Fruit fly (Drosophila melanogaster) whole organism, embryonic: Measurements from ENCODE around the gene CG31089.

ENCODE experiments used
- Aef1 ChIP-seq: fragments of 200-800 bp; sonication (Bioruptor generic); IDR thresholded peaks from 3 replicates; pipeline ENCODE4 v1.3.6; 2022; ENCODE audit warnings: missing biosample characterization, missing genetic modification characterization
- Atf-2 ChIP-seq: fragments of 200-800 bp; sonication (Bioruptor generic); optimal IDR thresholded peaks from 2 replicates; lab custom pipeline; 2016; ENCODE audit warnings: missing biosample characterization, missing genetic modification characterization
- BtbVII ChIP-seq: fragments of 200-800 bp; sonication (Bioruptor generic); optimal IDR thresholded peaks from 3 replicates; lab custom pipeline; 2017; ENCODE audit warnings: missing biosample characterization, mild to moderate bottlenecking, missing genetic modification characterization
- CG10321 ChIP-seq: fragments of 200-800 bp; sonication (Bioruptor generic); IDR thresholded peaks from 2 replicates; pipeline ENCODE4 v1.3.6; 2022; ENCODE audit warnings: missing biosample characterization, missing genetic modification characterization
- CG10654 ChIP-seq: fragments of 200-800 bp; sonication (Bioruptor generic); optimal IDR thresholded peaks from 2 replicates; lab custom pipeline; 2016; ENCODE audit warnings: missing biosample characterization, missing genetic modification characterization
- CG11093 ChIP-seq: fragments of 200-800 bp; sonication (Bioruptor generic); IDR thresholded peaks from 3 replicates; pipeline ENCODE4 v1.3.6; 2022; ENCODE audit warnings: missing biosample characterization, missing genetic modification characterization
- CG11398 ChIP-seq: fragments of 200-800 bp; sonication (Bioruptor generic); optimal IDR thresholded peaks from 2 replicates; lab custom pipeline; 2016; ENCODE audit warnings: missing biosample characterization, missing genetic modification characterization
- CG11504 ChIP-seq: fragments of 200-800 bp; sonication (Bioruptor generic); optimal IDR thresholded peaks from 3 replicates; lab custom pipeline; 2019; ENCODE audit warnings: missing biosample characterization, mild to moderate bottlenecking, missing genetic modification characterization, moderate library complexity
- CG11723 ChIP-seq: fragments of 200-800 bp; sonication (Bioruptor generic); optimal IDR thresholded peaks from 2 replicates; lab custom pipeline; 2017; ENCODE audit warnings: missing biosample characterization, mild to moderate bottlenecking, missing genetic modification characterization
- CG12236 ChIP-seq: fragments of 200-800 bp; sonication (Bioruptor generic); optimal IDR thresholded peaks from 2 replicates; lab custom pipeline; 2016; ENCODE audit warnings: missing biosample characterization, missing genetic modification characterization
- CG12391 ChIP-seq: fragments of 200-800 bp; sonication (Bioruptor generic); optimal IDR thresholded peaks from 3 replicates; lab custom pipeline; 2018; ENCODE audit warnings: missing biosample characterization, mild to moderate bottlenecking, missing genetic modification characterization, moderate library complexity
- CG1603 ChIP-seq: fragments of 200-800 bp; sonication (Bioruptor generic); optimal IDR thresholded peaks from 2 replicates; lab custom pipeline; 2019; ENCODE audit warnings: missing biosample characterization, mild to moderate bottlenecking, missing genetic modification characterization, moderate library complexity
- CG17612 ChIP-seq: fragments of 200-800 bp; sonication (Bioruptor generic); IDR thresholded peaks from 2 replicates; pipeline ENCODE4 v1.3.6; 2022; ENCODE audit warnings: missing biosample characterization, missing genetic modification characterization
- CG3065 ChIP-seq: fragments of 200-800 bp; sonication (Bioruptor generic); optimal IDR thresholded peaks from 2 replicates; lab custom pipeline; 2016; ENCODE audit warnings: missing biosample characterization, missing genetic modification characterization
- CG4730 ChIP-seq: fragments of 200-800 bp; sonication (Bioruptor generic); IDR thresholded peaks from 2 replicates; pipeline ENCODE4 v1.3.6; 2022; ENCODE audit warnings: missing biosample characterization, missing genetic modification characterization
- CG9932 ChIP-seq: fragments of 200-800 bp; sonication (Bioruptor generic); IDR thresholded peaks from 2 replicates; pipeline ENCODE4 v1.3.6; 2022; ENCODE audit warnings: missing biosample characterization, missing genetic modification characterization
- D19A ChIP-seq: fragments of 200-800 bp; optimal IDR thresholded peaks from 3 replicates; lab custom pipeline; 2019; ENCODE audit warnings: missing biosample characterization, mild to moderate bottlenecking, missing genetic modification characterization, moderate library complexity
- Dbx ChIP-seq: fragments of 200-800 bp; sonication (Bioruptor generic); IDR thresholded peaks from 3 replicates; pipeline ENCODE4 v1.3.6; 2022; ENCODE audit warnings: missing biosample characterization, missing genetic modification characterization
- Dek ChIP-seq: fragments of 200-800 bp; sonication (Bioruptor generic); optimal IDR thresholded peaks from 3 replicates; lab custom pipeline; 2019; ENCODE audit warnings: missing biosample characterization, mild to moderate bottlenecking, missing genetic modification characterization, moderate library complexity
- Dfd ChIP-seq, 2 experiments: fragments of >200 bp; optimal IDR thresholded peaks; 2 replicates each; lab custom pipeline; 2017; ENCODE audit warnings: missing biosample characterization in 2 of 2, missing genetic modification characterization in 2 of 2
- Drgx ChIP-seq: fragments of 200-800 bp; sonication (Bioruptor generic); IDR thresholded peaks from 2 replicates; pipeline ENCODE4 v1.3.6; 2022; ENCODE audit warnings: missing biosample characterization, missing genetic modification characterization
- HmgD ChIP-seq: fragments of 200-800 bp; sonication (Bioruptor generic); optimal IDR thresholded peaks from 3 replicates; lab custom pipeline; 2016; ENCODE audit warnings: missing biosample characterization, missing genetic modification characterization
- Lim3 ChIP-seq: fragments of 200-800 bp; sonication (Bioruptor generic); IDR thresholded peaks from 2 replicates; pipeline ENCODE4 v1.3.6; 2022; ENCODE audit warnings: missing biosample characterization, missing genetic modification characterization
- Stat92E ChIP-seq, 3 experiments: fragments of >200 bp in 2 of 3; fragments of 200-800 bp in 1 of 3; sonication (Bioruptor generic) in 1 of 3; optimal IDR thresholded peaks; 2 replicates each; lab custom pipeline; 2017 to 2019; ENCODE audit warnings: missing biosample characterization in 3 of 3, missing genetic modification characterization in 3 of 3, mild to moderate bottlenecking in 1 of 3, moderate library complexity in 1 of 3
- TFAM ChIP-seq: fragments of 200-800 bp; sonication (Bioruptor generic); optimal IDR thresholded peaks from 2 replicates; lab custom pipeline; 2017; ENCODE audit warnings: missing biosample characterization, missing genetic modification characterization, inconsistent platforms
- ash1 ChIP-seq: fragments of 200-800 bp; sonication (Bioruptor generic); optimal IDR thresholded peaks from 2 replicates; lab custom pipeline; 2018; ENCODE audit warnings: missing biosample characterization, mild to moderate bottlenecking, missing genetic modification characterization
- croc ChIP-seq: fragments of 200-800 bp; sonication (Bioruptor generic); conservative IDR thresholded peaks from 3 replicates; pipeline ENCODE4 v1.3.6; 2022; ENCODE audit warnings: missing biosample characterization, missing genetic modification characterization
- cwo ChIP-seq: fragments of 200-800 bp; sonication (Bioruptor generic); optimal IDR thresholded peaks from 3 replicates; lab custom pipeline; 2017; ENCODE audit warnings: missing biosample characterization, missing genetic modification characterization, mild to moderate bottlenecking, moderate library complexity, missing genetic modification reagents
- gro ChIP-seq: fragments of 200-800 bp; sonication (Bioruptor generic); optimal IDR thresholded peaks from 2 replicates; lab custom pipeline; 2016; ENCODE audit warnings: missing biosample characterization, missing genetic modification characterization
- ind ChIP-seq: fragments of 200-800 bp; sonication (Bioruptor generic); optimal IDR thresholded peaks from 3 replicates; lab custom pipeline; 2016; ENCODE audit warnings: missing biosample characterization, missing genetic modification characterization
- kah ChIP-seq: fragments of 200-800 bp; sonication (Bioruptor generic); optimal IDR thresholded peaks from 2 replicates; lab custom pipeline; 2018; ENCODE audit warnings: missing biosample characterization, mild to moderate bottlenecking, missing genetic modification characterization
- knrl ChIP-seq: fragments of 200-800 bp; sonication (Bioruptor generic); IDR thresholded peaks from 3 replicates; pipeline ENCODE4 v1.3.6; 2022; ENCODE audit warnings: missing biosample characterization, missing genetic modification characterization; ENCODE audit not compliant: partially characterized antibody
- lab ChIP-seq: fragments of 200-800 bp; sonication (Bioruptor generic); optimal IDR thresholded peaks from 3 replicates; lab custom pipeline; 2017; ENCODE audit warnings: missing biosample characterization, missing genetic modification characterization, mild to moderate bottlenecking, moderate library complexity, missing genetic modification reagents
- mld ChIP-seq: fragments of 200-800 bp; sonication (Bioruptor generic); IDR thresholded peaks from 3 replicates; pipeline ENCODE4 v1.3.6; 2022; ENCODE audit warnings: missing biosample characterization, missing genetic modification characterization; ENCODE audit not compliant: partially characterized antibody
- peb ChIP-seq: fragments of 200-800 bp; sonication (Bioruptor generic); IDR thresholded peaks from 2 replicates; pipeline ENCODE4 v1.3.6; 2022; ENCODE audit warnings: missing biosample characterization, missing genetic modification characterization
- pnt ChIP-seq: fragments of 200-800 bp; sonication (Bioruptor generic); optimal IDR thresholded peaks from 3 replicates; lab custom pipeline; 2016; ENCODE audit warnings: missing biosample characterization, missing genetic modification characterization
- row ChIP-seq: fragments of 200-800 bp; sonication (Bioruptor generic); IDR thresholded peaks from 3 replicates; pipeline ENCODE4 v1.3.6; 2022; ENCODE audit warnings: missing biosample characterization, missing genetic modification characterization
- run ChIP-seq: fragments of 200-800 bp; sonication (Bioruptor generic); optimal IDR thresholded peaks from 3 replicates; lab custom pipeline; 2018; ENCODE audit warnings: missing biosample characterization, mild to moderate bottlenecking, missing genetic modification characterization
- sc ChIP-seq, 3 experiments: fragments of >200 bp in 2 of 3; fragments of 200-800 bp in 1 of 3; sonication (Bioruptor generic) in 1 of 3; optimal IDR thresholded peaks; 2 replicates in 2 of 3; 3 replicates in 1 of 3; lab custom pipeline; 2017; ENCODE audit warnings: mild to moderate bottlenecking in 1 of 3, missing biosample characterization in 1 of 3, missing genetic modification characterization in 1 of 3, missing genetic modification reagents in 1 of 3
- schlank ChIP-seq: fragments of 200-800 bp; sonication (Bioruptor generic); optimal IDR thresholded peaks from 2 replicates; lab custom pipeline; 2018; ENCODE audit warnings: missing biosample characterization, mild to moderate bottlenecking, missing genetic modification characterization
- sens-2 ChIP-seq: fragments of 200-800 bp; sonication (Bioruptor generic); IDR thresholded peaks from 2 replicates; pipeline ENCODE4 v1.3.6; 2022; ENCODE audit warnings: missing biosample characterization, missing genetic modification characterization
- slou ChIP-seq: fragments of 200-800 bp; sonication (Bioruptor generic); optimal IDR thresholded peaks from 3 replicates; lab custom pipeline; 2016; ENCODE audit warnings: missing biosample characterization, missing genetic modification characterization
- ssp ChIP-seq: fragments of 200-800 bp; sonication (Bioruptor generic); IDR thresholded peaks from 2 replicates; pipeline ENCODE4 v1.3.6; 2022; ENCODE audit warnings: missing biosample characterization, missing genetic modification characterization
- tio ChIP-seq: fragments of 200-800 bp; sonication (Bioruptor generic); optimal IDR thresholded peaks from 2 replicates; lab custom pipeline; 2017; ENCODE audit warnings: missing biosample characterization, missing genetic modification characterization, inconsistent platforms
- trh ChIP-seq: fragments of 200-800 bp; sonication (Bioruptor generic); optimal IDR thresholded peaks from 2 replicates; lab custom pipeline; 2016; ENCODE audit warnings: missing biosample characterization, missing genetic modification characterization
- vnd ChIP-seq: fragments of 200-800 bp; sonication (Bioruptor generic); IDR thresholded peaks from 3 replicates; pipeline ENCODE4 v1.3.6; 2022; ENCODE audit warnings: missing biosample characterization, missing genetic modification characterization; ENCODE audit not compliant: partially characterized antibody
- zen2 ChIP-seq: fragments of 200-800 bp; sonication (Bioruptor generic); IDR thresholded peaks from 3 replicates; pipeline ENCODE4 v1.3.6; 2022; ENCODE audit warnings: missing biosample characterization, missing genetic modification characterization; ENCODE audit not compliant: partially characterized antibody
- zfh1 ChIP-seq: fragments of 200-800 bp; sonication (Bioruptor generic); IDR thresholded peaks from 3 replicates; pipeline ENCODE4 v1.3.6; 2022; ENCODE audit warnings: missing biosample characterization, missing genetic modification characterization

The CG31089 gene

dm6 chr3R:25880198-25880970 is 22.1 kb upstream of the CG31089 start (continued):
- no peak for TF ChIP-seq CG3065
- peak; percentile 50 for TF ChIP-seq D19A (tag; lab: Kevin White, UChicago)
- TF ChIP-seq schlank (tag; lab: Kevin White, UChicago): peak; percentile 14
- peak; percentile 23 for TF ChIP-seq Dek
- TF ChIP-seq knrl: no peak
- no peak for TF ChIP-seq Lim3 (GFP tag; lab: Robert Waterston, UW)
- no peak for TF ChIP-seq run (tag; lab: Kevin White, UChicago)
- peak; percentile 16 for TF ChIP-seq HmgD
- TF ChIP-seq CG1603 (tag; lab: Kevin White, UChicago): peak; percentile 15
- TF ChIP-seq CG12391 (tag; lab: Kevin White, UChicago): peak; percentile 72
- no peak for TF ChIP-seq CG12236 (GFP tag; lab: Kevin White, UChicago)
- TF ChIP-seq vnd (GFP tag; lab: Robert Waterston, UW): no peak
- 0 out of 2 replicates have a peak, but pooled peaks have one; percentile 19 for TF ChIP-seq peb (GFP tag; lab: Robert Waterston, UW)
- no peak; the same call in 2 of the 3 replicates for TF ChIP-seq croc
- no peak for TF ChIP-seq sens-2 (GFP tag; lab: Robert Waterston, UW)
- no peak for TF ChIP-seq TFAM (GFP tag; lab: Kevin White, UChicago)
- TF ChIP-seq CG11504 (tag; lab: Kevin White, UChicago): peak; percentile 70
- peak; percentile 58 for TF ChIP-seq cwo (GFP tag; lab: Kevin White, UChicago)
- no peak for TF ChIP-seq trh
- no peak for TF ChIP-seq Dfd (GFP tag; optimal IDR thresholded peaks at IDR 0.05; lab: Kevin White, UChicago)
- TF ChIP-seq Atf-2: no peak
- no peak for TF ChIP-seq sc (optimal IDR thresholded peaks at IDR 0.05; lab: Kevin White, UChicago)
- peak; percentile 45 for TF ChIP-seq sc (GFP tag; optimal IDR thresholded peaks at IDR 0.05; lab: Kevin White, UChicago)
- TF ChIP-seq row (GFP tag; lab: Robert Waterston, UW): peak; percentile 71
- peak; percentile 33 for TF ChIP-seq BtbVII (GFP tag; lab: Kevin White, UChicago)
- TF ChIP-seq ind: peak; percentile 52
- TF ChIP-seq CG11093 (GFP tag; lab: Robert Waterston, UW): no peak
- peak; percentile 72 for TF ChIP-seq lab (GFP tag; lab: Kevin White, UChicago)
- peak; percentile 7; the same call in 1 of the 3 replicates for TF ChIP-seq Dbx (GFP tag; lab: Robert Waterston, UW)
- TF ChIP-seq tio: no peak
- TF ChIP-seq CG10654 (GFP tag; lab: Kevin White, UChicago): peak; percentile 31
- no peak for TF ChIP-seq CG4730 (GFP tag; lab: Robert Waterston, UW)
- no peak; the same call in none of the 2 replicates for TF ChIP-seq Drgx
- TF ChIP-seq pnt (GFP tag; lab: Kevin White, UChicago): peak; percentile 1
- no peak for TF ChIP-seq ash1 (GFP tag; lab: Kevin White, UChicago)
- TF ChIP-seq CG17612: no peak
- no peak for TF ChIP-seq zen2 (GFP tag; lab: Robert Waterston, UW)
- TF ChIP-seq CG11723 (GFP tag; lab: Kevin White, UChicago): no peak
- no peak for TF ChIP-seq CG11398 (GFP tag; lab: Kevin White, UChicago)
- no peak for TF ChIP-seq slou (GFP tag; lab: Kevin White, UChicago)
- TF ChIP-seq gro (GFP tag; lab: Kevin White, UChicago): no peak
- no peak for TF ChIP-seq CG10321
- 0 out of 2 replicates have a peak, but pooled peaks have one; percentile 22 for TF ChIP-seq ssp (GFP tag; lab: Robert Waterston, UW)
- TF ChIP-seq mld: no peak
- peak; percentile 61 for TF ChIP-seq CG9932
- TF ChIP-seq kah: no peak
- TF ChIP-seq zfh1: peak; percentile 39; the same call in 1 of the 3 replicates
- no peak for TF ChIP-seq Stat92E (GFP tag; optimal IDR thresholded peaks at IDR 0.05; lab: Kevin White, UChicago)
- 0 out of 3 replicates have a peak, but pooled peaks have one; percentile 29 for TF ChIP-seq Aef1
